Worm (Caenorhabditis elegans) whole organism, young adult: ENCODE results near the gene F56D2.8.

Experiments
- B0035.1 ChIP-seq: sonication (generic microtip); optimal IDR thresholded peaks from 2 replicates; lab custom pipeline; 2016; ENCODE audit warnings: missing genetic modification characterization, mild to moderate bottlenecking, missing compliant biosample characterization, missing genotype, missing genetic modification reagents
- D2030.7 ChIP-seq: fragments of 200-800 bp; sonication (Bioruptor generic); IDR thresholded peaks from 2 replicates; pipeline ENCODE4 v1.3.6; 2022; ENCODE audit warnings: missing genetic modification reagents, missing genetic modification characterization, missing compliant biosample characterization
- F22D6.2 ChIP-seq: sonication (generic microtip); optimal IDR thresholded peaks from 2 replicates; lab custom pipeline; 2016; ENCODE audit warnings: mild to moderate bottlenecking, missing genetic modification characterization, missing compliant biosample characterization
- F23B12.7 ChIP-seq: sonication (generic microtip); optimal IDR thresholded peaks from 2 replicates; lab custom pipeline; 2017; ENCODE audit warnings: missing genetic modification characterization, mild to moderate bottlenecking, missing compliant biosample characterization, antibody characterized with exemption, moderate library complexity; ENCODE audit not compliant: insufficient read depth
- F33H1.4 ChIP-seq: fragments of 200-800 bp; sonication (Bioruptor generic); IDR thresholded peaks from 2 replicates; pipeline ENCODE4 v1.3.6; 2022; ENCODE audit warnings: missing genetic modification reagents, missing genetic modification characterization, missing compliant biosample characterization
- ama-1 ChIP-seq, 3 experiments: fragments of 150-350 bp in 1 of 3; sonication (generic microtip) in 2 of 3; optimal IDR thresholded peaks; 2 replicates each; lab custom pipeline; 2014 to 2018; ENCODE audit warnings: missing biosample characterization in 2 of 3, missing genetic modification characterization in 2 of 3, missing genetic modification reagents in 2 of 3
- aptf-2 ChIP-seq: fragments of 200-800 bp; sonication (Bioruptor generic); conservative IDR thresholded peaks from 2 replicates; pipeline ENCODE4 v1.3.6; 2022; ENCODE audit warnings: missing genetic modification reagents, missing genetic modification characterization, missing compliant biosample characterization
- atf-7 ChIP-seq: sonication (generic microtip); optimal IDR thresholded peaks from 2 replicates; lab custom pipeline; 2017; ENCODE audit warnings: mild to moderate bottlenecking, missing genetic modification characterization, missing compliant biosample characterization
- athp-1 ChIP-seq: sonication (generic microtip); optimal IDR thresholded peaks from 2 replicates; lab custom pipeline; 2017; ENCODE audit warnings: mild to moderate bottlenecking, missing genetic modification characterization, missing compliant biosample characterization
- attf-3 ChIP-seq: fragments of 200-800 bp; sonication (Bioruptor generic); conservative IDR thresholded peaks from 2 replicates; pipeline ENCODE4 v1.3.6; 2022; ENCODE audit warnings: missing genetic modification reagents, missing genetic modification characterization, missing compliant biosample characterization
- bed-1 ChIP-seq: fragments of 200-800 bp; sonication (Bioruptor generic); IDR thresholded peaks from 2 replicates; pipeline ENCODE4 v1.3.6; 2022; ENCODE audit warnings: missing genetic modification reagents, missing genetic modification characterization, missing compliant biosample characterization
- ccch-3 ChIP-seq: fragments of 200-800 bp; sonication (Bioruptor generic); optimal IDR thresholded peaks from 2 replicates; lab custom pipeline; 2018; ENCODE audit warnings: mild to moderate bottlenecking, missing genetic modification characterization, missing compliant biosample characterization
- die-1 ChIP-seq: sonication (generic microtip); optimal IDR thresholded peaks from 2 replicates; lab custom pipeline; 2016; ENCODE audit warnings: missing genotype, mild to moderate bottlenecking, missing genetic modification characterization, missing compliant biosample characterization
- dpl-1 ChIP-seq: fragments of 150-350 bp; optimal IDR thresholded peaks from 2 replicates; lab custom pipeline; 2014; ENCODE audit warnings: missing biosample characterization, missing genetic modification reagents, missing genetic modification characterization
- efl-1 ChIP-seq: fragments of 150-350 bp; optimal IDR thresholded peaks from 2 replicates; lab custom pipeline; 2014; ENCODE audit warnings: missing biosample characterization, missing genetic modification reagents, missing genetic modification characterization
- egl-18 ChIP-seq: fragments of 200-800 bp; sonication (Bioruptor generic); IDR thresholded peaks from 2 replicates; pipeline ENCODE4 v1.3.6; 2022; ENCODE audit warnings: missing genetic modification reagents, missing genetic modification characterization, missing compliant biosample characterization
- egl-44 ChIP-seq: fragments of 200-800 bp; sonication (Bioruptor generic); IDR thresholded peaks from 2 replicates; pipeline ENCODE4 v1.3.6; 2022; ENCODE audit warnings: missing genetic modification reagents, missing genetic modification characterization, missing compliant biosample characterization
- ekl-4 ChIP-seq: fragments of 200-800 bp; sonication (Bioruptor generic); IDR thresholded peaks from 2 replicates; pipeline ENCODE4 v1.3.6; 2022; ENCODE audit warnings: missing genetic modification reagents, missing genetic modification characterization, missing compliant biosample characterization
- gei-17 ChIP-seq: fragments of 200-800 bp; sonication (Bioruptor generic); optimal IDR thresholded peaks from 2 replicates; lab custom pipeline; 2018; ENCODE audit warnings: mild to moderate bottlenecking, missing genetic modification characterization, missing compliant biosample characterization
- hrde-1 ChIP-seq: sonication (generic microtip); optimal IDR thresholded peaks from 2 replicates; lab custom pipeline; 2016; ENCODE audit warnings: missing genetic modification characterization, mild to moderate bottlenecking, missing compliant biosample characterization, moderate library complexity, missing genotype, missing genetic modification reagents, borderline replicate concordance
- lin-40 ChIP-seq: sonication (generic microtip); optimal IDR thresholded peaks from 2 replicates; lab custom pipeline; 2016; ENCODE audit warnings: missing genetic modification characterization, mild to moderate bottlenecking, missing compliant biosample characterization, missing genotype, missing genetic modification reagents
- lir-1 ChIP-seq: fragments of 200-800 bp; sonication (Bioruptor generic); conservative IDR thresholded peaks from 2 replicates; pipeline ENCODE4 v1.3.6; 2022; ENCODE audit warnings: missing genetic modification reagents, missing genetic modification characterization, missing compliant biosample characterization
- lsl-1 ChIP-seq: fragments of 200-800 bp; sonication (Bioruptor generic); optimal IDR thresholded peaks from 2 replicates; lab custom pipeline; 2018; ENCODE audit warnings: mild to moderate bottlenecking, missing genetic modification characterization, moderate library complexity, missing compliant biosample characterization
- mxl-1 ChIP-seq: sonication (generic microtip); optimal IDR thresholded peaks from 2 replicates; lab custom pipeline; 2016; ENCODE audit warnings: missing genetic modification characterization, missing compliant biosample characterization
- nhr-120 ChIP-seq: fragments of 200-800 bp; sonication (Bioruptor generic); IDR thresholded peaks from 2 replicates; pipeline ENCODE4 v1.3.6; 2022; ENCODE audit warnings: missing genetic modification characterization, missing compliant biosample characterization
- nhr-90 ChIP-seq: sonication (generic microtip); optimal IDR thresholded peaks from 2 replicates; lab custom pipeline; 2016; ENCODE audit warnings: missing genotype, mild to moderate bottlenecking, missing genetic modification characterization, missing compliant biosample characterization
- pbrm-1 ChIP-seq: fragments of 200-800 bp; sonication (Bioruptor generic); IDR thresholded peaks from 2 replicates; pipeline ENCODE4 v1.3.6; 2022; ENCODE audit warnings: missing genetic modification reagents, missing genetic modification characterization, missing compliant biosample characterization
- snpc-1.1 ChIP-seq: sonication (generic microtip); optimal IDR thresholded peaks from 2 replicates; lab custom pipeline; 2017; ENCODE audit warnings: missing genetic modification characterization, mild to moderate bottlenecking, missing compliant biosample characterization, antibody characterized with exemption, moderate library complexity, missing genotype, missing genetic modification reagents; ENCODE audit not compliant: insufficient read depth
- snpc-1.3 ChIP-seq: sonication (generic microtip); optimal IDR thresholded peaks from 2 replicates; lab custom pipeline; 2017; ENCODE audit warnings: missing genetic modification characterization, mild to moderate bottlenecking, missing compliant biosample characterization, antibody characterized with exemption, moderate library complexity, missing genotype, missing genetic modification reagents; ENCODE audit not compliant: insufficient read depth
- snpc-4 ChIP-seq, 5 experiments: fragments of 150-350 bp in 1 of 5; sonication (generic microtip) in 4 of 5; optimal IDR thresholded peaks; 2 replicates each; lab custom pipeline; 2014 to 2018; ENCODE audit warnings: missing genetic modification characterization in 5 of 5, missing biosample characterization in 3 of 5, antibody characterized with exemption in 2 of 5, mild to moderate bottlenecking in 2 of 5, missing compliant biosample characterization in 2 of 5, missing genotype in 2 of 5, moderate library complexity in 2 of 5, missing genetic modification reagents in 1 of 5
- tbp1 ChIP-seq: fragments of 200-800 bp; sonication (Bioruptor generic); optimal IDR thresholded peaks from 2 replicates; lab custom pipeline; 2018; ENCODE audit warnings: mild to moderate bottlenecking, missing genetic modification characterization, missing compliant biosample characterization
- tbx-9 ChIP-seq: sonication (generic microtip); optimal IDR thresholded peaks from 2 replicates; lab custom pipeline; 2016; ENCODE audit warnings: borderline replicate concordance, missing genetic modification characterization, inconsistent platforms, missing compliant biosample characterization
- tlf-1 ChIP-seq: fragments of 200-800 bp; sonication (Bioruptor generic); optimal IDR thresholded peaks from 2 replicates; lab custom pipeline; 2018; ENCODE audit warnings: mild to moderate bottlenecking, missing genetic modification characterization, missing compliant biosample characterization
- zim-3 ChIP-seq: sonication (generic microtip); optimal IDR thresholded peaks from 2 replicates; lab custom pipeline; 2017; ENCODE audit warnings: mild to moderate bottlenecking, missing genetic modification characterization, moderate library complexity, missing compliant biosample characterization
- ztf-22 ChIP-seq: fragments of 200-800 bp; sonication (Bioruptor generic); optimal IDR thresholded peaks from 2 replicates; lab custom pipeline; 2018; ENCODE audit warnings: mild to moderate bottlenecking, missing genetic modification characterization, moderate library complexity, missing compliant biosample characterization
- ztf-3 ChIP-seq: fragments of 200-800 bp; sonication (Bioruptor generic); optimal IDR thresholded peaks from 2 replicates; lab custom pipeline; 2018; ENCODE audit warnings: mild to moderate bottlenecking, missing genetic modification characterization, missing compliant biosample characterization

The F56D2.8 gene

ce11 chrIII:5621236-5621635, 38.6 kb upstream of the F56D2.8 start (continued):
- TF ChIP-seq tbp1 (GFP tag; lab: Kevin White, UChicago) (no peak), efl-1 (GFP tag; lab: Kevin White, UChicago) (peak; percentile 47), ztf-22 (GFP tag; lab: Kevin White, UChicago) (no peak), egl-18 (no peak), lsl-1 (GFP tag; lab: Kevin White, UChicago) (no peak), ekl-4 (GFP tag; lab: Robert Waterston, UW) (peak; percentile 63), die-1 (tag; lab: Kevin White, UChicago) (peak; percentile 29), nhr-120 (no peak), tbx-9 (tag; lab: Kevin White, UChicago) (no peak), F33H1.4 (no peak), snpc-4 (GFP tag; optimal IDR thresholded peaks at IDR 0.05; lab: Kevin White, UChicago) (peak; percentile 22), snpc-4 (tag; optimal IDR thresholded peaks at IDR 0.05; lab: Kevin White, UChicago) (peak in 3 of 4 experiments; percentile 20 to 50 (median 48)), ztf-3 (GFP tag; lab: Kevin White, UChicago) (no peak)

ce11 chrIII:5620186-5620585, 37.5 kb upstream of the F56D2.8 start:
- no peak for TF ChIP-seq snpc-1.3 (tag; lab: Kevin White, UChicago)
- TF ChIP-seq lin-40: no peak
- TF ChIP-seq F22D6.2 (tag; lab: Kevin White, UChicago): no peak
- no peak for TF ChIP-seq F33H1.4
- no peak for TF ChIP-seq nhr-90 (tag; lab: Kevin White, UChicago)
- no peak for TF ChIP-seq hrde-1 (tag; lab: Kevin White, UChicago)
- no peak for TF ChIP-seq ama-1 (optimal IDR thresholded peaks at IDR 0.05; lab: Kevin White, UChicago)
- TF ChIP-seq ama-1 (GFP tag; optimal IDR thresholded peaks at IDR 0.05; lab: Kevin White, UChicago): no peak
- no peak for TF ChIP-seq B0035.1 (tag; lab: Kevin White, UChicago)
- TF ChIP-seq F23B12.7 (tag; lab: Kevin White, UChicago): no peak
- no peak for TF ChIP-seq athp-1

- TF ChIP-seq ekl-4 (GFP tag; lab: Robert Waterston, UW) (no peak), atf-7 (no peak), mxl-1 (tag; lab: Kevin White, UChicago) (no peak), tlf-1 (GFP tag; lab: Kevin White, UChicago) (no peak), dpl-1 (GFP tag; lab: Kevin White, UChicago) (no peak), ccch-3 (GFP tag; lab: Kevin White, UChicago) (no peak), zim-3 (no peak), lir-1 (no peak), gei-17 (no peak), D2030.7 (no peak), aptf-2 (GFP tag; lab: Robert Waterston, UW) (no peak), attf-3 (GFP tag; lab: Robert Waterston, UW) (no peak), egl-18 (no peak), snpc-1.1 (tag; lab: Kevin White, UChicago) (no peak), efl-1 (GFP tag; lab: Kevin White, UChicago) (no peak), bed-1 (GFP tag; lab: Robert Waterston, UW) (no peak), pbrm-1 (GFP tag; lab: Robert Waterston, UW) (no peak), egl-44 (GFP tag; lab: Robert Waterston, UW) (no peak)
Observed at ce11 chrIII:5615675-5616074, 33.0 kb upstream of the F56D2.8 start.
